Worm (Caenorhabditis elegans): ENCODE measurements around the gene srh-299.

DNA sequence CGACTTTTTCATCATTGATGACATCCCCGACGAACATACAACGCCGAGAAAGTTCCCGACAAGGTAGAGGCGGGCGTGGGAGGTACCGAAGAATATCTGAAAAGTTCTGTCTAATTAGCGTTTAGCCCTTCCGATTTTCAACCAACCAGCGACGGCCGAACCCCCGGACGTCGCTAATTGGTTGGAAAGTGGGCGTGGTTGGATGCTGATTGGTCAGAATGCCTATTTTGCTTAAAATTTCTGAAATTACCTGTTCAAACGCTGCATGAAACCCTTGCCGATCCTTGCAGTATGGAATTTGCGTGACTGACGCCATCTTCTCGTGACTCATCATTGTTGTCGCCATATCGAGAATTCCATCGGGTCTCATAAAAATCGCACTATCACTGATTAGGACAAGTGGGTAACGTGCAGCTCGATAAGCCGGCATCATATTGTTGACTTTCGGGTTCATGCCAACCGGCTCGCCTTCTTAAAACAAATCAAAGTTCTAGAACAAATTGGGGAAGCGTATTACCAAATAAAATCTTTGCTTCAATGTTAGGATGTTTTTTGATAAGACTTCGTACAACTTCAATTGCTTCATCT is 24.7 kb downstream of the srh-299 start:
- no peak for TF ChIP-seq dao-5 (tag; optimal IDR thresholded peaks at IDR 0.05)
- no peak for TF ChIP-seq him-1 (tag; optimal IDR thresholded peaks at IDR 0.05)
